Worm (Caenorhabditis elegans): Measurements from ENCODE around the gene ccnk-1.

Gene ccnk-1

DNA sequence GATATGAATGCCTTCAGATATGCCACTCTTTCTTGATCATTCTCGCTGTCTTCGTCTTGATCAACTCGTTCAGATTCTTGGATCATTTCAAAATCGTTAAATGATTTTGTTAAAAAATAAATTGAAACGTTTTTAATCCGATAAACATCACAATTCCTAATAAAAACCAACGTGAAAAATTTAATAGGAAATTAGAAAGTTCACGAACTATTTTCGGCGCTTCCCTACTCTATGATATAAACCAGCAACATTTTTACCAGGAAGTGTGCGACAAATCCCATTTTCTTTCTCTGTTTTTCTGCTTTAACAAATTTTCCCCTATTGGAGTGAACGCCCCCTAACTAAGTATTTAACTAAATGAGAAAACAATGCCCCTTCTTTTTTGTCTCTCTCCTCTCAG lies 27.0 kb upstream of the ccnk-1 start, which contains the start of gene Y40H4A.2:
Gene Y40H4A.2, minus strand, starts transcription at position 101 of the 400 bp plus-strand sequence.
- TF ChIP-seq bed-1 (GFP tag; IDR thresholded peaks at IDR 0.05) (no peak), K11D2.4 (GFP tag; IDR thresholded peaks at IDR 0.05) (no peak), nhr-27 (tag; optimal IDR thresholded peaks at IDR 0.05) (no peak), pha-4 (tag; optimal IDR thresholded peaks at IDR 0.05) (no peak), egl-44 (GFP tag; IDR thresholded peaks at IDR 0.05) (no peak), cebp-1 (GFP tag; IDR thresholded peaks at IDR 0.05) (no peak), cebp-1 (tag; optimal IDR thresholded peaks at IDR 0.05) (no peak), D2030.7 (GFP tag; IDR thresholded peaks at IDR 0.05) (no peak), B0336.3 (GFP tag; IDR thresholded peaks at IDR 0.05) (no peak), let-607 (tag; optimal IDR thresholded peaks at IDR 0.05) (no peak)

- TF ChIP-seq ceh-91 (GFP tag; IDR thresholded peaks at IDR 0.05) = peak; percentile 22; the same call in 1 of the 2 replicates
- peak; percentile 47 for TF ChIP-seq xnd-1 (tag; optimal IDR thresholded peaks at IDR 0.05)
- peak; percentile 73 for TF ChIP-seq madf-6 (GFP tag; IDR thresholded peaks at IDR 0.05)
- no peak for TF ChIP-seq mes-4 (tag; optimal IDR thresholded peaks at IDR 0.05)
- 0 out of 2 replicates have a peak, but pooled peaks have one; percentile 8 for TF ChIP-seq hmg-1.2 (GFP tag; IDR thresholded peaks at IDR 0.05)
- peak; percentile 51 for TF ChIP-seq madf-8 (GFP tag; conservative IDR thresholded peaks at IDR 0.05)
- TF ChIP-seq aptf-2 (GFP tag; conservative IDR thresholded peaks at IDR 0.05) = no peak
- TF ChIP-seq T26A5.8 (tag; optimal IDR thresholded peaks at IDR 0.05) = no peak
- TF ChIP-seq dpl-1 (GFP tag; optimal IDR thresholded peaks at IDR 0.05) = no peak
- peak; percentile 38 for TF ChIP-seq efl-1 (GFP tag; optimal IDR thresholded peaks at IDR 0.05)
These were observed 18.2 kb upstream of the ccnk-1 start for ce11 chrV:14594103-14594502.

DNA sequence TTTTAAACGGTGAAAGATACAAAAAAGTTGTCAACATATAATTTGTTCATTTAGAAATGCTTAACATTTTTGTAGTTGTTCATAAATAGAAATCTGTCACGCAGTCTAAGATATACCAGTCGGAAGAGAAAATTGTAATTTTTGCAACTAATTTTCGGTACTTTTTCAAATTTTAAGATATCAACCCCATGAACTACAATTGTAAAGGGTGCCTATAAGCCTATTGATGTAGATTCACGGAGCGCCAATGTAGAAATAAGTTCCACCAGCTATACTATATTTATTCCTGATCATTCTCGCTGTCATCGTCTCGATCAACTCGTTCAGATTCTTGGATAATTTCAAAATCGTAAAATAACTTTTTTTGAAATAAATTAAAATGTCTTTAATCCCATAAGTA lies 17.4 kb upstream of the ccnk-1 start:
- no peak for TF ChIP-seq ccch-3 (GFP tag; optimal IDR thresholded peaks at IDR 0.05)
- TF ChIP-seq repo-1 (tag; optimal IDR thresholded peaks at IDR 0.05) = peak; percentile 34
- peak; percentile 44; the same call in 1 of the 2 replicates for TF ChIP-seq nfyb-1 (GFP tag; IDR thresholded peaks at IDR 0.05)

DNA sequence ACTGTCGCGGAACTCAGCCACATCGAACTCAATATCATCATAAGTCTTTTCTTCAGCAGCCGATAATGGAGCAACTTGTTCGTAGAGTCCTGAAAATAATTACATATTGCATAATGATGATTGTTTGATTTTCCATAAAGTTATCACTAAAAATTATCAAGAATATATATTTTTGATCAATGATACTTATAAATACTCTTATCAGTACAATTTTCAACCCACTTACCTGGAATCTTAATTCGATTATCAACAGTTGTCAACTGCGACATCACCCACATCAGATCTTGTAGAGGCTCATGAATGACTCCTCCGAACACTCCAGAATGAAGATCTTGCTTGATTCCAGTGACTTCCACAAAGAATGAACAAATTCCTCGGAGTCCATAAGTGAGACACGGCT lies 16.4 kb upstream of the ccnk-1 start:
- peak; percentile 5 for TF ChIP-seq nhr-80 (tag; optimal IDR thresholded peaks at IDR 0.05)
- no peak for TF ChIP-seq aptf-2 (GFP tag; conservative IDR thresholded peaks at IDR 0.05)
- TF ChIP-seq ceh-79 (tag; optimal IDR thresholded peaks at IDR 0.05) = no peak

DNA sequence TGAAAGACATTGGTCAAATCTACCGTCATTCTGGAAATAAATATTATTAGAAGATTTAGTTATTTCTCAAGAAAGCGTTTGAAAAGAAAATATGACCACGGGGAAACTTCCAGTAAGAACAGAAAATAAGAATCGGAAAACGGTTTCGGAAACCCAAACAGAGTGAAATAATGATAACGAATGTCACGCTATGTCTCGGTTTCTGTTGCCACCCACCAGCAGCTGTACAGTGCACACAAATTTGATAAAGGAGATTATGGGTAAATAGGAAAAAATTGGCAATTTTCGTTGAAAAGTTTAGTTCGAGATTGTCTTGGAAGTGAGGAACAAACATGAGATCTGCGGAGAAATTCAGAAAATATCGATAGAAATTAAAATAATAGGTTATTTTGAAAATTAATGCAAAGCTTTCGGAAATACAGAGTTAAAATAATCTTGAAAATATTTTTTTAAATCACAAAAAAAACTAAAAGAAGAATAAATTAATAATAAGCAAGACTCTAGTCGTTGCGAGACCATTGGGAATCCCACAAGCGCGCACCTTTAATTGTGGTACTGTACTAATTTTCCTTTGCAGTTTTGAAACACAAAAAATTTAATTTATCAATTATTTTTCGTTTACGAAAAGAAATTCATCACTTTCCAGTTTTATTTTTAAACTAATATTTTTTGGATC lies 15.2 kb upstream of the ccnk-1 start, which contains the start of gene pes-9:
Gene pes-9, minus strand, starts transcription at position 30 of the 676 bp plus-strand sequence.
- TF ChIP-seq mel-28 (tag; optimal IDR thresholded peaks at IDR 0.05; ENCODE audit: borderline replicate concordance) (no peak), tbx-9 (tag; optimal IDR thresholded peaks at IDR 0.05; ENCODE audit: borderline replicate concordance) (no peak), ztf-26 (tag; optimal IDR thresholded peaks at IDR 0.05) (no peak), nhr-80 (tag; optimal IDR thresholded peaks at IDR 0.05) (peak; percentile 52), lsl-1 (GFP tag; optimal IDR thresholded peaks at IDR 0.05) (peak; percentile 74), D2030.7 (GFP tag; IDR thresholded peaks at IDR 0.05) (no peak), zfh-2 (GFP tag; conservative IDR thresholded peaks at IDR 0.05) (no peak), mxl-1 (tag; optimal IDR thresholded peaks at IDR 0.05) (no peak), hmg-1.2 (GFP tag; IDR thresholded peaks at IDR 0.05) (no peak), ZK185.1 (tag; optimal IDR thresholded peaks at IDR 0.05; ENCODE audit: poor library complexity, severe bottlenecking) (no peak), madf-6 (GFP tag; IDR thresholded peaks at IDR 0.05) (peak; percentile 43), athp-1 (tag; optimal IDR thresholded peaks at IDR 0.05) (no peak), F33H1.4 (GFP tag; IDR thresholded peaks at IDR 0.05) (peak; percentile 78), snpc-3.4 (tag; optimal IDR thresholded peaks at IDR 0.05) (no peak), Y79H2A.3 (GFP tag; conservative IDR thresholded peaks at IDR 0.05) (no peak), efl-1 (GFP tag; optimal IDR thresholded peaks at IDR 0.05) (peak; percentile 12), bed-1 (GFP tag; IDR thresholded peaks at IDR 0.05) (no peak), F10E7.11 (tag; optimal IDR thresholded peaks at IDR 0.05) (no peak), B0336.3 (GFP tag; IDR thresholded peaks at IDR 0.05) (no peak), Y67H2A.10 (GFP tag; conservative IDR thresholded peaks at IDR 0.05) (no peak)

Measured in whole organism, young adult.